Worm (Caenorhabditis elegans): Measurements from ENCODE around the gene R107.5.
A peak's percentile ranks its signal among the peaks of the same experiment; 100 is the strongest.

The R107.5 gene

DNA sequence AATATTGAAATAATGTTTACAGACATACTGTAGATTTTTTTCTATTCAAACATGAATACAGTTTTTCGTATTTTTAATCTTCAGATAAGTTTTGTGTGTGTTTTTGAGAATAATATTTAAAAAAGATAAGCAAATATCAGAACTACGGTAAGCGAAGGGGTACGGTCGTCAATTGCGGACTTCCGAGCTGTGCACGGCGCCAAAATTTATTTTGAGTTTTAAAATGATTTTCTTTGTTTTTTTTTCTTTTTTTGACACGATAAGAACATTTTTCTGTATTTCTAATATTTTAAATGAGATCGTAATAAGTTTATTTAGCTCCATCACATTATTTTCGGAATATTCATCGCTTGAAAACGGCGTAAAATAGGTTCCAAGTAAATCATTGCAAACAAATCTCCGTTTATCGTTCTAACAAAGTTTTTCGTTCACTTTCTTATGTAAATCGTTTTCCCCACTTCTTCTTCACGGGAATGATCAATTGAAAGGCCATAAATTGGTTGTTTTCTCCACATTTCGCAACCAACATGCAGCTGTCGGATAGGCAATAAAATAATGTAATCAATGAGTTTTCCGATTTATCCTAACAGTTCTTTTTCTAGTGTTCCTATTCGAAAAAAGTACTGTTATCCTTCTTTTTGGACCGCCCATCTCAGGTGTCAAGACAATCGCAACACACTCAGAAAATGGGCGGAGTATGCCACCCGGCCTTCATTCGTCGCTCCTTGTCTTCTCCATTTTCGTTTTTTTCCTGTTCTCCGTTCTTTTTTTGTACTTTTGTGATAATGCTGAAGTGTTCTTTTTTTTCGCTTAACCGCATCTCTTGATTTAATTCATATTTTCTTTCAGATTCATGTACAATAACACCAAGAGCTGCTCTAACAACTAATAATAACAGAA, 38.1 kb upstream of the R107.5 start, which contains the start of gene glp-1 (continued):
- TF ChIP-seq B0035.1 (tag; optimal IDR thresholded peaks at IDR 0.05) (no peak), nfyb-1 (GFP tag; IDR thresholded peaks at IDR 0.05) (no peak), hmg-20 (GFP tag; IDR thresholded peaks at IDR 0.05) (no peak), ceh-58 (GFP tag; IDR thresholded peaks at IDR 0.05) (no peak), madf-8 (GFP tag; conservative IDR thresholded peaks at IDR 0.05) (peak; percentile 66), hmg-1.2 (GFP tag; IDR thresholded peaks at IDR 0.05) (peak; percentile 5; the same call in 1 of the 2 replicates), chd-7 (tag; optimal IDR thresholded peaks at IDR 0.05) (no peak), rcor-1 (GFP tag; IDR thresholded peaks at IDR 0.05) (no peak), ekl-4 (GFP tag; IDR thresholded peaks at IDR 0.05) (no peak), ZK185.1 (tag; optimal IDR thresholded peaks at IDR 0.05; ENCODE audit: poor library complexity, severe bottlenecking) (no peak), lin-54 (GFP tag; optimal IDR thresholded peaks at IDR 0.05) (peak; percentile 31), B0261.1 (tag; optimal IDR thresholded peaks at IDR 0.05) (no peak), nfya-1 (tag; optimal IDR thresholded peaks at IDR 0.05; ENCODE audit: borderline replicate concordance, insufficient read depth) (no peak), pbrm-1 (GFP tag; IDR thresholded peaks at IDR 0.05) (no peak), mes-4 (tag; optimal IDR thresholded peaks at IDR 0.05) (no peak), snpc-4 (GFP tag; optimal IDR thresholded peaks at IDR 0.05) (no peak), snpc-4 (tag; optimal IDR thresholded peaks at IDR 0.05) (no peak), pha-4 (tag; optimal IDR thresholded peaks at IDR 0.05) (no peak), hlh-12 (tag; optimal IDR thresholded peaks at IDR 0.05) (no peak), lin-40 (tag; optimal IDR thresholded peaks at IDR 0.05) (no peak), F22D6.2 (tag; optimal IDR thresholded peaks at IDR 0.05) (no peak), zim-3 (tag; optimal IDR thresholded peaks at IDR 0.05) (no peak), F57C9.4 (tag; optimal IDR thresholded peaks at IDR 0.05) (no peak), egl-18 (GFP tag; IDR thresholded peaks at IDR 0.05) (no peak), ztf-25 (GFP tag; IDR thresholded peaks at IDR 0.05) (no peak), ccch-3 (GFP tag; optimal IDR thresholded peaks at IDR 0.05) (no peak), ztf-22 (GFP tag; optimal IDR thresholded peaks at IDR 0.05) (no peak), ztf-6 (GFP tag; IDR thresholded peaks at IDR 0.05) (no peak), K11D2.4 (GFP tag; IDR thresholded peaks at IDR 0.05) (no peak), F37B4.10 (GFP tag; IDR thresholded peaks at IDR 0.05) (no peak), aptf-3 (GFP tag; IDR thresholded peaks at IDR 0.05) (no peak), nhr-90 (tag; optimal IDR thresholded peaks at IDR 0.05) (no peak), dpff-1 (tag; optimal IDR thresholded peaks at IDR 0.05) (no peak), bed-1 (GFP tag; IDR thresholded peaks at IDR 0.05) (no peak), tbp1 (GFP tag; optimal IDR thresholded peaks at IDR 0.05) (no peak), nhr-120 (GFP tag; IDR thresholded peaks at IDR 0.05) (no peak), madf-10 (tag; optimal IDR thresholded peaks at IDR 0.05) (no peak), sdz-38 (tag; optimal IDR thresholded peaks at IDR 0.05) (no peak), sea-2 (GFP tag; IDR thresholded peaks at IDR 0.05) (no peak)

DNA sequence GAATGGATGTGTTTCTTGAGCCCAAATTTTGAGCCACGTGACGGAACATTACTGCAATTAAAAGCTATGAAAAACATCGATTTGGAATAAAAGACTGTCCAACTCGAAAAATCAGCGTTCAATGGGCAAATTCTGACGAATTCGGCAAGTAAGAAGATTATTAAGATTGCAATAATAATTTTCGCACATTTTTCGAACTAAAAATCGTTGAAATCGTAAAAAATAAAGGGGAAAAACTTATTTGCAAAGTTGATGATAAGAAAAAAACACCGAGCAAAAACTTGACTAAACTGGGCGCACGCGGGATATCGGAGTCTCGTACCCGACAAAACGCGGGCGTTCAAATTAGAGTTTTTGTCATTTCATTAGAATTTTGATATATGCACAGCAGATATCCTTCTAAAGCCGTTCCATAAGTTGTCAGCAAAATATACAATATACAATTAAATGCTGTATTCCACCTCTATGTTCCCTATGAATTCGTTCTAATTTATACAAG, 35.8 kb upstream of the R107.5 start, which contains the start of the genes mccc-2 and mrpl-44:
mccc-2 (minus strand) TSS at position 51 of the 499 bp plus-strand sequence.
mrpl-44 (minus strand) TSS at position 51 of the 499 bp plus-strand sequence.
- TF ChIP-seq ztf-6 (GFP tag; IDR thresholded peaks at IDR 0.05), result no peak
- TF ChIP-seq efl-1 (GFP tag; optimal IDR thresholded peaks at IDR 0.05), result peak; percentile 52
- no peak for TF ChIP-seq nhr-120 (GFP tag; IDR thresholded peaks at IDR 0.05)
- TF ChIP-seq attf-3 (GFP tag; conservative IDR thresholded peaks at IDR 0.05), result peak; percentile 96
- peak; percentile 56 for TF ChIP-seq lin-54 (GFP tag; optimal IDR thresholded peaks at IDR 0.05)
- TF ChIP-seq nfya-2 (GFP tag; IDR thresholded peaks at IDR 0.05), result no peak
- 0 out of 2 replicates have a peak, but pooled peaks have one; percentile 25 for TF ChIP-seq mcd-1 (GFP tag; IDR thresholded peaks at IDR 0.05)
- TF ChIP-seq lin-26 (GFP tag; IDR thresholded peaks at IDR 0.05), result no peak

All from whole organism, young adult.